Fruit fly (Drosophila melanogaster) whole organism, embryonic: ENCODE measurements around the gene MED15.

Experiments
- B-H2 ChIP-seq: fragments of 200-800 bp; sonication (Bioruptor generic); optimal IDR thresholded peaks from 2 replicates; lab custom pipeline; 2018; ENCODE audit warnings: missing biosample characterization, mild to moderate bottlenecking, missing genetic modification characterization
- CG12744 ChIP-seq: fragments of 200-800 bp; sonication (Bioruptor generic); optimal IDR thresholded peaks from 2 replicates; lab custom pipeline; 2016; ENCODE audit warnings: missing biosample characterization, missing genetic modification characterization
- CG14667 ChIP-seq: fragments of 200-800 bp; sonication (Bioruptor generic); IDR thresholded peaks from 2 replicates; pipeline ENCODE4 v1.3.6; 2022; ENCODE audit warnings: missing biosample characterization, missing genetic modification characterization
- CG14710 ChIP-seq: fragments of 200-800 bp; sonication (Bioruptor generic); optimal IDR thresholded peaks from 3 replicates; lab custom pipeline; 2019; ENCODE audit warnings: missing biosample characterization, mild to moderate bottlenecking, missing genetic modification characterization, moderate library complexity
- CG1832 ChIP-seq: fragments of 200-800 bp; sonication (Bioruptor generic); optimal IDR thresholded peaks from 2 replicates; lab custom pipeline; 2017; ENCODE audit warnings: missing biosample characterization, mild to moderate bottlenecking, missing genetic modification characterization, inconsistent platforms
- CG18599 ChIP-seq: fragments of 200-800 bp; sonication (Bioruptor generic); optimal IDR thresholded peaks from 3 replicates; lab custom pipeline; 2017; ENCODE audit warnings: missing biosample characterization, missing genetic modification characterization, mild to moderate bottlenecking, moderate library complexity, missing genetic modification reagents
- CG30431 ChIP-seq: fragments of 200-800 bp; sonication (Bioruptor generic); optimal IDR thresholded peaks from 2 replicates; lab custom pipeline; 2017; ENCODE audit warnings: missing biosample characterization, missing genetic modification characterization
- CG3281 ChIP-seq: fragments of 200-800 bp; sonication (Bioruptor generic); optimal IDR thresholded peaks from 3 replicates; lab custom pipeline; 2017; ENCODE audit warnings: missing biosample characterization, mild to moderate bottlenecking, missing genetic modification characterization
- CG3847 ChIP-seq: fragments of 200-800 bp; sonication (Bioruptor generic); IDR thresholded peaks from 2 replicates; pipeline ENCODE4 v1.3.6; 2022; ENCODE audit warnings: missing biosample characterization, missing genetic modification characterization
- CG42726 ChIP-seq: fragments of 200-800 bp; sonication (Bioruptor generic); IDR thresholded peaks from 2 replicates; pipeline ENCODE4 v1.3.6; 2022; ENCODE audit warnings: missing biosample characterization, missing genetic modification characterization; ENCODE audit not compliant: partially characterized antibody
- CG4360 ChIP-seq: fragments of 200-800 bp; sonication (Bioruptor generic); IDR thresholded peaks from 2 replicates; pipeline ENCODE4 v1.3.6; 2022; ENCODE audit warnings: missing biosample characterization, missing genetic modification characterization
- CG4404 ChIP-seq: fragments of 200-800 bp; sonication (Bioruptor generic); IDR thresholded peaks from 2 replicates; pipeline ENCODE4 v1.3.6; 2022; ENCODE audit warnings: missing biosample characterization, missing genetic modification characterization
- CG4820 ChIP-seq: fragments of 200-800 bp; sonication (Bioruptor generic); optimal IDR thresholded peaks from 3 replicates; lab custom pipeline; 2016; ENCODE audit warnings: missing biosample characterization, missing genetic modification characterization
- CG4854 ChIP-seq: fragments of 200-800 bp; sonication (Bioruptor generic); optimal IDR thresholded peaks from 2 replicates; lab custom pipeline; 2016; ENCODE audit warnings: missing biosample characterization, missing genetic modification characterization, inconsistent platforms
- CG6683 ChIP-seq: fragments of 200-800 bp; sonication (Bioruptor generic); optimal IDR thresholded peaks from 2 replicates; lab custom pipeline; 2017; ENCODE audit warnings: missing biosample characterization, mild to moderate bottlenecking, missing genetic modification characterization, missing genetic modification reagents
- CG9215 ChIP-seq: fragments of 200-800 bp; sonication (Bioruptor generic); IDR thresholded peaks from 2 replicates; pipeline ENCODE4 v1.3.6; 2022; ENCODE audit warnings: missing biosample characterization, missing genetic modification characterization
- CG9797 ChIP-seq: fragments of 200-800 bp; sonication (Bioruptor generic); optimal IDR thresholded peaks from 3 replicates; lab custom pipeline; 2018; ENCODE audit warnings: missing biosample characterization, mild to moderate bottlenecking, missing genetic modification characterization
- CTCF ChIP-seq: fragments of 200-800 bp; sonication (Bioruptor generic); optimal IDR thresholded peaks from 2 replicates; lab custom pipeline; 2017; ENCODE audit warnings: missing biosample characterization, mild to moderate bottlenecking, missing genetic modification characterization, moderate library complexity
- CoRest ChIP-seq: fragments of 200-800 bp; sonication (Bioruptor generic); optimal IDR thresholded peaks from 3 replicates; lab custom pipeline; 2018; ENCODE audit warnings: missing biosample characterization, mild to moderate bottlenecking, missing genetic modification characterization, moderate library complexity
- Dad ChIP-seq: fragments of 200-800 bp; sonication (Bioruptor generic); optimal IDR thresholded peaks from 3 replicates; lab custom pipeline; 2016; ENCODE audit warnings: missing biosample characterization, missing genetic modification characterization
- Dll ChIP-seq: fragments of 200-800 bp; sonication (Bioruptor generic); IDR thresholded peaks from 4 replicates; pipeline ENCODE4 v1.3.6; 2022; ENCODE audit warnings: missing biosample characterization, missing genetic modification characterization; ENCODE audit not compliant: partially characterized antibody
- Drgx ChIP-seq: fragments of 200-800 bp; sonication (Bioruptor generic); IDR thresholded peaks from 2 replicates; pipeline ENCODE4 v1.3.6; 2022; ENCODE audit warnings: missing biosample characterization, missing genetic modification characterization
- Ets65A ChIP-seq: fragments of 200-800 bp; sonication (Bioruptor generic); peaks from one replicate; lab custom pipeline; 2016; ENCODE audit warnings: missing biosample characterization, missing genetic modification characterization
- Gug ChIP-seq: fragments of 200-800 bp; sonication (Bioruptor generic); IDR thresholded peaks from 4 replicates; pipeline ENCODE4 v1.3.6; 2022; ENCODE audit warnings: missing biosample characterization, missing genetic modification characterization
- Hr39 ChIP-seq: fragments of >200 bp; optimal IDR thresholded peaks from 2 replicates; lab custom pipeline; 2017
- Kr ChIP-seq: fragments of 200-800 bp; sonication (Bioruptor generic); optimal IDR thresholded peaks from 2 replicates; lab custom pipeline; 2017; ENCODE audit warnings: missing biosample characterization, mild to moderate bottlenecking, missing genetic modification characterization
- Myb ChIP-seq: fragments of 200-800 bp; sonication (Bioruptor generic); optimal IDR thresholded peaks from 2 replicates; lab custom pipeline; 2016; ENCODE audit warnings: missing biosample characterization, missing genetic modification characterization
- NFAT ChIP-seq: fragments of 200-800 bp; sonication (Bioruptor generic); IDR thresholded peaks from 2 replicates; pipeline ENCODE4 v1.3.6; 2022; ENCODE audit warnings: missing biosample characterization, missing genetic modification characterization
- Taf1 ChIP-seq: fragments of 200-800 bp; sonication (Bioruptor generic); IDR thresholded peaks from 2 replicates; pipeline ENCODE4 v1.3.6; 2022; ENCODE audit warnings: missing biosample characterization, missing genetic modification characterization
- Xbp1 ChIP-seq: fragments of 200-800 bp; sonication (Bioruptor generic); optimal IDR thresholded peaks from 3 replicates; lab custom pipeline; 2016; ENCODE audit warnings: missing biosample characterization, mild to moderate bottlenecking, missing genetic modification characterization
- bowl ChIP-seq: fragments of 200-800 bp; sonication (Bioruptor generic); IDR thresholded peaks from 2 replicates; pipeline ENCODE4 v1.3.6; 2022; ENCODE audit warnings: missing biosample characterization, missing genetic modification characterization
- dati ChIP-seq: fragments of 200-800 bp; sonication (Bioruptor generic); IDR thresholded peaks from 2 replicates; pipeline ENCODE4 v1.3.6; 2022; ENCODE audit warnings: missing biosample characterization, missing genetic modification characterization
- en ChIP-seq: fragments of 200-800 bp; sonication (Bioruptor generic); optimal IDR thresholded peaks from 2 replicates; lab custom pipeline; 2016; ENCODE audit warnings: missing biosample characterization, missing genetic modification characterization
- gcm ChIP-seq: fragments of 200-800 bp; sonication (Bioruptor generic); optimal IDR thresholded peaks from 2 replicates; lab custom pipeline; 2019; ENCODE audit warnings: missing biosample characterization, mild to moderate bottlenecking, missing genetic modification characterization, moderate library complexity
- gfzf ChIP-seq: fragments of 200-800 bp; sonication (Bioruptor generic); optimal IDR thresholded peaks from 2 replicates; lab custom pipeline; 2016; ENCODE audit warnings: missing biosample characterization, mild to moderate bottlenecking, missing genetic modification characterization, moderate library complexity
- hkb ChIP-seq, 2 experiments: fragments of 200-800 bp in 1 of 2; fragments of >200 bp in 1 of 2; sonication (Bioruptor generic) in 1 of 2; IDR thresholded peaks in 1 of 2; optimal IDR thresholded peaks in 1 of 2; 2 replicates each; pipeline versions ENCODE4 v1.3.6 to Lab custom; 2017 to 2022; ENCODE audit warnings: missing biosample characterization in 1 of 2, missing genetic modification characterization in 1 of 2
- kay ChIP-seq: fragments of 200-800 bp; sonication (Bioruptor generic); optimal IDR thresholded peaks from 2 replicates; lab custom pipeline; 2016; ENCODE audit warnings: missing biosample characterization, missing genetic modification characterization
- otp ChIP-seq: fragments of 200-800 bp; sonication (Bioruptor generic); IDR thresholded peaks from 3 replicates; pipeline ENCODE4, ENCODE4 v1.3.6; 2022; ENCODE audit warnings: missing biosample characterization, missing genetic modification characterization
- rib ChIP-seq: fragments of 200-800 bp; sonication (Bioruptor generic); IDR thresholded peaks from 2 replicates; pipeline ENCODE4 v1.3.6; 2022; ENCODE audit warnings: missing biosample characterization, missing genetic modification characterization
- salm ChIP-seq: fragments of 200-800 bp; sonication (Bioruptor generic); optimal IDR thresholded peaks from 2 replicates; lab custom pipeline; 2018; ENCODE audit warnings: missing biosample characterization, mild to moderate bottlenecking, missing genetic modification characterization
- sd ChIP-seq: fragments of 200-800 bp; sonication (Bioruptor generic); optimal IDR thresholded peaks from 3 replicates; lab custom pipeline; 2018; ENCODE audit warnings: missing biosample characterization, mild to moderate bottlenecking, missing genetic modification characterization, moderate library complexity
- seq ChIP-seq: fragments of 200-800 bp; sonication (Bioruptor generic); IDR thresholded peaks from 2 replicates; pipeline ENCODE4 v1.3.6; 2022; ENCODE audit warnings: missing biosample characterization, missing genetic modification characterization
- shn ChIP-seq: fragments of 200-800 bp; sonication (Bioruptor generic); optimal IDR thresholded peaks from 3 replicates; lab custom pipeline; 2016; ENCODE audit warnings: missing biosample characterization, missing genetic modification characterization
- sima ChIP-seq: fragments of 200-800 bp; sonication (Bioruptor generic); optimal IDR thresholded peaks from 2 replicates; lab custom pipeline; 2016; ENCODE audit warnings: missing biosample characterization, missing genetic modification characterization
- sob ChIP-seq: fragments of 200-800 bp; sonication (Bioruptor generic); IDR thresholded peaks from 2 replicates; pipeline ENCODE4 v1.3.6; 2022; ENCODE audit warnings: missing biosample characterization, missing genetic modification characterization
- sqz ChIP-seq: fragments of 200-800 bp; sonication (Bioruptor generic); optimal IDR thresholded peaks from 3 replicates; lab custom pipeline; 2018; ENCODE audit warnings: missing biosample characterization, mild to moderate bottlenecking, missing genetic modification characterization
- tap ChIP-seq: fragments of 200-800 bp; optimal IDR thresholded peaks from 3 replicates; lab custom pipeline; 2019; ENCODE audit warnings: missing biosample characterization, mild to moderate bottlenecking, missing genetic modification characterization, moderate library complexity
- trem ChIP-seq: fragments of 200-800 bp; optimal IDR thresholded peaks from 3 replicates; lab custom pipeline; 2019; ENCODE audit warnings: missing biosample characterization, mild to moderate bottlenecking, missing genetic modification characterization, moderate library complexity
- unpg ChIP-seq: fragments of 200-800 bp; sonication (Bioruptor generic); optimal IDR thresholded peaks from 3 replicates; lab custom pipeline; 2018; ENCODE audit warnings: missing biosample characterization, mild to moderate bottlenecking, missing genetic modification characterization, moderate library complexity
- zf30C ChIP-seq: fragments of 200-800 bp; sonication (Bioruptor generic); optimal IDR thresholded peaks from 3 replicates; lab custom pipeline; 2018; ENCODE audit warnings: missing biosample characterization, mild to moderate bottlenecking, missing genetic modification characterization

The MED15 gene

dm6 chr2L:441927-442691 is 30.7 kb upstream of the MED15 start (continued):
- peak; percentile 17 for TF ChIP-seq CG9797
- no peak for TF ChIP-seq CG1832 (GFP tag; lab: Kevin White, UChicago)
- peak; percentile 61 for TF ChIP-seq en (GFP tag; lab: Kevin White, UChicago)
- peak; percentile 63 for TF ChIP-seq CG4360 (GFP tag; lab: Robert Waterston, UW)
- TF ChIP-seq gcm (GFP tag; lab: Kevin White, UChicago) = peak; percentile 86
- peak; percentile 84; the same call in 3 of the 4 replicates for TF ChIP-seq Gug (GFP tag; lab: Robert Waterston, UW)
- TF ChIP-seq otp = peak; percentile 88
- peak; percentile 79 for TF ChIP-seq tap
- TF ChIP-seq sob (GFP tag; lab: Robert Waterston, UW) = peak; percentile 56; the same call in 1 of the 2 replicates
- peak; percentile 73 for TF ChIP-seq salm
- no peak for TF ChIP-seq sima (GFP tag; lab: Kevin White, UChicago)
- no peak for TF ChIP-seq B-H2 (GFP tag; lab: Kevin White, UChicago)
- TF ChIP-seq sqz (GFP tag; lab: Kevin White, UChicago) = peak; percentile 45
- TF ChIP-seq CG9215 (GFP tag; lab: Robert Waterston, UW) = peak; percentile 27; the same call in 1 of the 2 replicates
- TF ChIP-seq Xbp1 = peak; percentile 86
- TF ChIP-seq CG4854 (GFP tag; lab: Kevin White, UChicago) = no peak
- 0 out of 2 replicates have a peak, but pooled peaks have one; percentile 34 for TF ChIP-seq rib
- peak; percentile 74 for TF ChIP-seq seq (GFP tag; lab: Robert Waterston, UW)
- TF ChIP-seq dati (GFP tag; lab: Robert Waterston, UW) = peak; percentile 79
- TF ChIP-seq CG3281 (GFP tag; lab: Kevin White, UChicago) = no peak
- TF ChIP-seq trem (tag; lab: Kevin White, UChicago) = peak; percentile 83
- TF ChIP-seq CG18599 = peak; percentile 69
- no peak for TF ChIP-seq gfzf (GFP tag; lab: Kevin White, UChicago)
- TF ChIP-seq CG4820 (GFP tag; lab: Kevin White, UChicago) = peak; percentile 74
- TF ChIP-seq CTCF (GFP tag; lab: Kevin White, UChicago) = no peak
- TF ChIP-seq Taf1 (GFP tag; lab: Robert Waterston, UW) = no peak
- no peak for TF ChIP-seq Hr39 (lab: Kevin White, UChicago)
- peak; percentile 91 for TF ChIP-seq Drgx (GFP tag; lab: Robert Waterston, UW)
- no peak for TF ChIP-seq unpg (GFP tag; lab: Kevin White, UChicago)
- peak; percentile 82 for TF ChIP-seq CG14667 (GFP tag; lab: Robert Waterston, UW)
- TF ChIP-seq CG4404 (GFP tag; lab: Robert Waterston, UW) = peak; percentile 83
- TF ChIP-seq CG30431 (GFP tag; lab: Kevin White, UChicago) = peak; percentile 85
- TF ChIP-seq Ets65A = peak; percentile 97
- TF ChIP-seq shn (GFP tag; lab: Kevin White, UChicago) = peak; percentile 79
- TF ChIP-seq CoRest (tag; lab: Kevin White, UChicago) = peak; percentile 76
- peak; percentile 67 for TF ChIP-seq Dad
- peak; percentile 36 for TF ChIP-seq CG12744 (GFP tag; lab: Kevin White, UChicago)
- no peak for TF ChIP-seq Dll (GFP tag; lab: Robert Waterston, UW)
- no peak for TF ChIP-seq hkb (optimal IDR thresholded peaks at IDR 0.05; lab: Kevin White, UChicago)
- peak; percentile 88 for TF ChIP-seq hkb (GFP tag; IDR thresholded peaks at IDR 0.05; lab: Robert Waterston, UW)
- TF ChIP-seq sd (tag; lab: Kevin White, UChicago) = peak; percentile 98
- TF ChIP-seq CG42726 (GFP tag; lab: Robert Waterston, UW) = no peak
- TF ChIP-seq bowl (GFP tag; lab: Robert Waterston, UW) = peak; percentile 75
- peak; percentile 59 for TF ChIP-seq kay (GFP tag; lab: Kevin White, UChicago)
- 0 out of 2 replicates have a peak, but pooled peaks have one; percentile 21 for TF ChIP-seq CG3847 (GFP tag; lab: Robert Waterston, UW)
- TF ChIP-seq Myb (GFP tag; lab: Kevin White, UChicago) = peak; percentile 58
- peak; percentile 85 for TF ChIP-seq CG14710 (tag; lab: Kevin White, UChicago)
- TF ChIP-seq NFAT (GFP tag; lab: Robert Waterston, UW) = no peak
- TF ChIP-seq Kr = no peak
- no peak for TF ChIP-seq CG6683 (GFP tag; lab: Kevin White, UChicago)
- TF ChIP-seq zf30C = peak; percentile 89
